Worm (Caenorhabditis elegans) whole organism, late embryonic: ENCODE data around the gene T25D1.3.

Experiments
- C08G9.2 ChIP-seq: sonication (generic microtip); optimal IDR thresholded peaks from 2 replicates; lab custom pipeline; 2016; ENCODE audit warnings: mild to moderate bottlenecking, missing genetic modification characterization, moderate library complexity, missing compliant biosample characterization
- F13H6.1 ChIP-seq: sonication (generic microtip); optimal IDR thresholded peaks from 2 replicates; lab custom pipeline; 2016; ENCODE audit warnings: missing genetic modification characterization, missing compliant biosample characterization
- ahr-1 ChIP-seq: sonication (generic microtip); optimal IDR thresholded peaks from 2 replicates; lab custom pipeline; 2016; ENCODE audit warnings: missing genetic modification characterization, missing compliant biosample characterization
- ama-1 ChIP-seq: fragments of 150-350 bp; optimal IDR thresholded peaks from 2 replicates; lab custom pipeline; 2014
- ceh-14 ChIP-seq: sonication (generic microtip); optimal IDR thresholded peaks from 2 replicates; lab custom pipeline; 2016; ENCODE audit warnings: missing genotype, missing genetic modification characterization, missing compliant biosample characterization
- ceh-18 ChIP-seq: sonication (generic microtip); optimal IDR thresholded peaks from 2 replicates; lab custom pipeline; 2016; ENCODE audit warnings: missing genetic modification characterization, missing compliant biosample characterization
- ceh-24 ChIP-seq: sonication (generic microtip); optimal IDR thresholded peaks from 2 replicates; lab custom pipeline; 2016; ENCODE audit warnings: mild to moderate bottlenecking, missing genetic modification characterization, missing compliant biosample characterization
- ceh-30 ChIP-seq: fragments of 150-350 bp; optimal IDR thresholded peaks from 2 replicates; lab custom pipeline; 2014; ENCODE audit warnings: missing biosample characterization, missing genetic modification characterization
- ceh-45 ChIP-seq: fragments of 200-800 bp; sonication (Bioruptor generic); IDR thresholded peaks from 2 replicates; pipeline ENCODE4 v1.3.6; 2022; ENCODE audit warnings: missing genetic modification reagents, missing genetic modification characterization, missing compliant biosample characterization
- ceh-6 ChIP-seq: fragments of 200-800 bp; sonication (Bioruptor generic); optimal IDR thresholded peaks from 2 replicates; lab custom pipeline; 2018; ENCODE audit warnings: mild to moderate bottlenecking, missing genetic modification characterization, missing compliant biosample characterization
- ceh-9 ChIP-seq: sonication (generic microtip); optimal IDR thresholded peaks from 2 replicates; lab custom pipeline; 2016; ENCODE audit warnings: mild to moderate bottlenecking, missing genetic modification characterization, inconsistent platforms, missing compliant biosample characterization
- dve-1 ChIP-seq: sonication (generic microtip); optimal IDR thresholded peaks from 2 replicates; lab custom pipeline; 2017; ENCODE audit warnings: antibody characterized with exemption, mild to moderate bottlenecking, missing genetic modification characterization, missing compliant biosample characterization
- elt-2 ChIP-seq: sonication (generic microtip); optimal IDR thresholded peaks from 2 replicates; lab custom pipeline; 2016; ENCODE audit warnings: missing genetic modification reagents, missing genetic modification characterization, missing compliant biosample characterization
- ets-4 ChIP-seq: sonication (generic microtip); optimal IDR thresholded peaks from 2 replicates; lab custom pipeline; 2016; ENCODE audit warnings: missing genetic modification characterization, missing compliant biosample characterization
- eyg-1 ChIP-seq: sonication (generic microtip); optimal IDR thresholded peaks from 2 replicates; lab custom pipeline; 2016; ENCODE audit warnings: missing genotype, missing genetic modification characterization, missing compliant biosample characterization
- fkh-10 ChIP-seq: fragments of 150-350 bp; optimal IDR thresholded peaks from 2 replicates; lab custom pipeline; 2014; ENCODE audit warnings: missing biosample characterization, missing genetic modification reagents, missing genetic modification characterization
- hlh-13 ChIP-seq: fragments of 200-800 bp; sonication (Bioruptor generic); optimal IDR thresholded peaks from 2 replicates; lab custom pipeline; 2018; ENCODE audit warnings: mild to moderate bottlenecking, missing genetic modification characterization, missing compliant biosample characterization
- hlh-6 ChIP-seq: sonication (generic microtip); optimal IDR thresholded peaks from 2 replicates; lab custom pipeline; 2016; ENCODE audit warnings: missing genotype, missing genetic modification characterization, missing compliant biosample characterization
- nhr-232 ChIP-seq: sonication (generic microtip); optimal IDR thresholded peaks from 2 replicates; lab custom pipeline; 2016; ENCODE audit warnings: missing genetic modification characterization, missing compliant biosample characterization
- npax-4 ChIP-seq: sonication (generic microtip); optimal IDR thresholded peaks from 2 replicates; lab custom pipeline; 2016; ENCODE audit warnings: missing genetic modification characterization, missing compliant biosample characterization
- odd-2 ChIP-seq: sonication (generic microtip); optimal IDR thresholded peaks from 2 replicates; lab custom pipeline; 2017; ENCODE audit warnings: antibody characterized with exemption, mild to moderate bottlenecking, missing genetic modification characterization, missing compliant biosample characterization
- pag-3 ChIP-seq: sonication (generic microtip); optimal IDR thresholded peaks from 2 replicates; lab custom pipeline; 2016; ENCODE audit warnings: missing compliant biosample characterization, missing genetic modification characterization, borderline replicate concordance
- pat-9 ChIP-seq: fragments of 200-800 bp; sonication (Bioruptor generic); optimal IDR thresholded peaks from 2 replicates; lab custom pipeline; 2018; ENCODE audit warnings: mild to moderate bottlenecking, missing genetic modification characterization, moderate library complexity, missing compliant biosample characterization
- pha-2 ChIP-seq: sonication (generic microtip); optimal IDR thresholded peaks from 2 replicates; lab custom pipeline; 2017; ENCODE audit warnings: mild to moderate bottlenecking, missing genetic modification characterization, missing compliant biosample characterization
- pha-4 ChIP-seq: fragments of 150-350 bp; optimal IDR thresholded peaks from 2 replicates; lab custom pipeline; 2018; ENCODE audit warnings: missing biosample characterization, missing genetic modification reagents, missing genetic modification characterization
- pqm-1 ChIP-seq: sonication (generic microtip); optimal IDR thresholded peaks from 2 replicates; lab custom pipeline; 2016; ENCODE audit warnings: missing genetic modification characterization, missing compliant biosample characterization
- ref-2 ChIP-seq: sonication (generic microtip); optimal IDR thresholded peaks from 2 replicates; lab custom pipeline; 2016; ENCODE audit warnings: missing genetic modification characterization, missing compliant biosample characterization
- rnt-1 ChIP-seq: sonication (generic microtip); optimal IDR thresholded peaks from 2 replicates; lab custom pipeline; 2016; ENCODE audit warnings: missing genetic modification characterization, missing compliant biosample characterization
- sdc-2 ChIP-seq: sonication (generic microtip); optimal IDR thresholded peaks from 2 replicates; lab custom pipeline; 2016; ENCODE audit warnings: missing genotype, missing genetic modification characterization, missing compliant biosample characterization
- sox-4 ChIP-seq: sonication (generic microtip); optimal IDR thresholded peaks from 2 replicates; lab custom pipeline; 2017; ENCODE audit warnings: mild to moderate bottlenecking, missing genetic modification characterization, inconsistent platforms, missing compliant biosample characterization
- syd-9 ChIP-seq: sonication (generic microtip); optimal IDR thresholded peaks from 2 replicates; lab custom pipeline; 2016; ENCODE audit warnings: mild to moderate bottlenecking, missing genetic modification characterization, moderate library complexity, missing compliant biosample characterization
- tbx-2 ChIP-seq: sonication (generic microtip); optimal IDR thresholded peaks from 2 replicates; lab custom pipeline; 2016; ENCODE audit warnings: missing genetic modification characterization, missing compliant biosample characterization
- ttx-3 ChIP-seq: sonication (generic microtip); optimal IDR thresholded peaks from 2 replicates; lab custom pipeline; 2016; ENCODE audit warnings: missing genetic modification reagents, missing genetic modification characterization, missing compliant biosample characterization
- unc-3 ChIP-seq, 2 experiments: fragments of 200-800 bp in 1 of 2; sonication (Bioruptor generic) in 1 of 2; sonication (generic microtip) in 1 of 2; conservative IDR thresholded peaks in 1 of 2; optimal IDR thresholded peaks in 1 of 2; 2 replicates each; pipeline versions ENCODE4 v1.3.6 to Lab custom; 2016 to 2022; ENCODE audit warnings: missing compliant biosample characterization in 2 of 2, missing genetic modification characterization in 2 of 2, missing genetic modification reagents in 1 of 2
- unc-86 ChIP-seq: sonication (generic microtip); optimal IDR thresholded peaks from 2 replicates; lab custom pipeline; 2016; ENCODE audit warnings: missing genetic modification characterization, missing compliant biosample characterization

T25D1.3 gene

ce11 chrX:16558117-16558516 is 52.7 kb downstream of the T25D1.3 start, which contains the start of gene K08B5.1:
Gene K08B5.1, plus strand, starts transcription at chrX:16558434.
- TF ChIP-seq dve-1 (tag; lab: Kevin White, UChicago) (no peak), fkh-10 (no peak), odd-2 (tag; lab: Kevin White, UChicago) (no peak), hlh-13 (no peak), nhr-232 (no peak), ceh-9 (tag; lab: Kevin White, UChicago) (no peak), pat-9 (tag; lab: Kevin White, UChicago) (no peak), F13H6.1 (no peak), ceh-30 (tag; lab: Kevin White, UChicago) (no peak), elt-2 (tag; lab: Kevin White, UChicago) (no peak), ceh-24 (tag; lab: Kevin White, UChicago) (no peak)
- TF ChIP-seq, all 69 proteins: peak for 0

ce11 chrX:16558776-16559175 is 53.3 kb downstream of the T25D1.3 start:
- TF ChIP-seq ceh-30 (tag; lab: Kevin White, UChicago) (no peak), elt-2 (tag; lab: Kevin White, UChicago) (no peak), ceh-24 (tag; lab: Kevin White, UChicago) (no peak), eyg-1 (tag; lab: Kevin White, UChicago) (no peak), ceh-18 (no peak), nhr-232 (no peak), pqm-1 (tag; lab: Kevin White, UChicago) (no peak), sox-4 (tag; lab: Kevin White, UChicago) (no peak), ref-2 (tag; lab: Kevin White, UChicago) (no peak), ceh-14 (tag; lab: Kevin White, UChicago) (no peak), npax-4 (tag; lab: Kevin White, UChicago) (no peak), syd-9 (tag; lab: Kevin White, UChicago) (no peak), unc-86 (tag; lab: Kevin White, UChicago) (no peak), dve-1 (tag; lab: Kevin White, UChicago) (no peak), pag-3 (tag; lab: Kevin White, UChicago) (no peak), fkh-10 (no peak), ahr-1 (no peak)

ce11 chrX:16559387-16559786 is 53.9 kb downstream of the T25D1.3 start:
- TF ChIP-seq dve-1 (tag; lab: Kevin White, UChicago) (no peak), pha-2 (tag; lab: Kevin White, UChicago) (no peak), ceh-45 (no peak)

DNA sequence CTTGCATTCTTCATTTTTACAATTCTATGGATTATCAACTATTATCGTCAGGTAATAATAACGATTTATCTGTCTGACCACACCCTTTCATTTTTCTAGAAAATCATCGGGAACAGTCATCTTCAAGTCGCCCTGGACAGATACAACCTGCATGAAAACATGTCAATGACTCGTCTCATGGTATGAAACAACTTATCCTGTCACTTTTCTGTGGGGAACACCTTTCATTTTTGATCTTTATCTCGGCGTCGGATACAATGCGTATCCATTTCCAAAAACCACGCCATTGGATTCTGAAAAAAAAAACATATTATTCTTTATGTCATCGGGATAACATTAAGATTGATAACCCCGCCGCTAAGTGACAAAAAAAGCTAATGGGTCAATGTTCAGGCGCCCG is 55.4 kb downstream of the T25D1.3 start:
- TF ChIP-seq ceh-6 (GFP tag; lab: Kevin White, UChicago) (no peak), pha-4 (tag; lab: Kevin White, UChicago) (no peak), ets-4 (tag; lab: Kevin White, UChicago) (no peak), sdc-2 (tag; lab: Kevin White, UChicago) (no peak), odd-2 (tag; lab: Kevin White, UChicago) (no peak), tbx-2 (no peak), ttx-3 (tag; lab: Kevin White, UChicago) (no peak), ama-1 (lab: Kevin White, UChicago) (no peak), C08G9.2 (tag; lab: Kevin White, UChicago) (no peak), unc-3 (GFP tag; conservative IDR thresholded peaks at IDR 0.05; lab: Robert Waterston, UW) (no peak), unc-3 (tag; optimal IDR thresholded peaks at IDR 0.05; lab: Kevin White, UChicago) (no peak), ceh-9 (tag; lab: Kevin White, UChicago) (no peak), pat-9 (tag; lab: Kevin White, UChicago) (no peak), nhr-232 (no peak), eyg-1 (tag; lab: Kevin White, UChicago) (no peak), hlh-13 (no peak), hlh-6 (no peak), unc-86 (tag; lab: Kevin White, UChicago) (no peak), pha-2 (tag; lab: Kevin White, UChicago) (no peak), ceh-30 (tag; lab: Kevin White, UChicago) (no peak), rnt-1 (no peak)
